Fruit fly (Drosophila melanogaster) whole organism, wandering third instar larva: ENCODE measurements around the gene CG12017.
A peak's percentile ranks its signal among the peaks of the same experiment; 100 is the strongest.

ENCODE experiments used
- Abd-B ChIP-seq: fragments of >200 bp; optimal IDR thresholded peaks from 2 replicates; lab custom pipeline; 2017; ENCODE audit warnings: missing biosample characterization, missing genetic modification characterization
- CG32264 ChIP-seq: fragments of 200-800 bp; sonication (Bioruptor generic); optimal IDR thresholded peaks from 2 replicates; lab custom pipeline; 2016; ENCODE audit warnings: missing biosample characterization, missing genetic modification characterization
- CG9705 ChIP-seq: fragments of 200-800 bp; sonication (Bioruptor generic); optimal IDR thresholded peaks from 2 replicates; lab custom pipeline; 2018; ENCODE audit warnings: missing biosample characterization, mild to moderate bottlenecking, missing genetic modification characterization
- CrebA ChIP-seq: fragments of 200-800 bp; sonication (Bioruptor generic); optimal IDR thresholded peaks from 2 replicates; lab custom pipeline; 2016; ENCODE audit warnings: missing biosample characterization, mild to moderate bottlenecking, missing genetic modification characterization, borderline replicate concordance
- Dfd ChIP-seq: fragments of >200 bp; optimal IDR thresholded peaks from 2 replicates; lab custom pipeline; 2017; ENCODE audit warnings: missing biosample characterization, missing genetic modification characterization
- Dif ChIP-seq: fragments of 200-275, 200-300 bp; sonication (Bioruptor generic); optimal IDR thresholded peaks from 2 replicates; lab custom pipeline; 2018; ENCODE audit warnings: missing biosample characterization, missing genetic modification characterization; ENCODE audit not compliant: partially characterized antibody
- GATAd ChIP-seq: sonication (Bioruptor generic); optimal IDR thresholded peaks from 2 replicates; lab custom pipeline; 2016; ENCODE audit warnings: missing biosample characterization, missing genetic modification characterization
- HLH106 ChIP-seq: fragments of 200-800 bp; optimal IDR thresholded peaks from 3 replicates; lab custom pipeline; 2019; ENCODE audit warnings: missing biosample characterization, mild to moderate bottlenecking, missing genetic modification characterization, moderate library complexity
- Hnf4 ChIP-seq: fragments of 200-800 bp; sonication (Bioruptor generic); optimal IDR thresholded peaks from 2 replicates; lab custom pipeline; 2016; ENCODE audit warnings: missing biosample characterization, mild to moderate bottlenecking, missing genetic modification characterization
- Hr78 ChIP-seq: fragments of >200 bp; optimal IDR thresholded peaks from 2 replicates; lab custom pipeline; 2017; ENCODE audit warnings: missing biosample characterization, missing genetic modification characterization
- Hr83 ChIP-seq: fragments of 200-300 bp; sonication (Bioruptor generic); optimal IDR thresholded peaks from 2 replicates; lab custom pipeline; 2016; ENCODE audit warnings: missing biosample characterization, mild to moderate bottlenecking, missing genetic modification characterization, moderate library complexity; ENCODE audit not compliant: poor library complexity, severe bottlenecking
- Jra ChIP-seq: sonication (Bioruptor generic); optimal IDR thresholded peaks from 2 replicates; lab custom pipeline; 2016; ENCODE audit warnings: missing biosample characterization, missing genetic modification characterization
- Mio ChIP-seq: sonication (Bioruptor generic); optimal IDR thresholded peaks from 2 replicates; lab custom pipeline; 2016; ENCODE audit warnings: missing biosample characterization, missing genetic modification characterization
- Myc ChIP-seq: fragments of >200 bp; optimal IDR thresholded peaks from 2 replicates; lab custom pipeline; 2017
- OdsH ChIP-seq: fragments of 200-800 bp; sonication (Bioruptor generic); optimal IDR thresholded peaks from 2 replicates; lab custom pipeline; 2016; ENCODE audit warnings: missing biosample characterization, mild to moderate bottlenecking, missing genetic modification characterization
- Rel ChIP-seq, 2 experiments: fragments of 200-800 bp; sonication (Bioruptor generic) in 1 of 2; optimal IDR thresholded peaks; 2 replicates in 1 of 2; 3 replicates in 1 of 2; lab custom pipeline; 2016 to 2019; ENCODE audit warnings: mild to moderate bottlenecking in 2 of 2, missing biosample characterization in 2 of 2, missing genetic modification characterization in 2 of 2, moderate library complexity in 1 of 2
- Sp1 ChIP-seq: fragments of 200-800 bp; sonication (Bioruptor generic); optimal IDR thresholded peaks from 3 replicates; lab custom pipeline; 2019; ENCODE audit warnings: missing biosample characterization, mild to moderate bottlenecking, missing genetic modification characterization, moderate library complexity
- Vsx2 ChIP-seq: fragments of 200-300, 225-300 bp; sonication (Bioruptor generic); optimal IDR thresholded peaks from 2 replicates; lab custom pipeline; 2018; ENCODE audit warnings: missing biosample characterization, missing genetic modification characterization; ENCODE audit not compliant: partially characterized antibody
- br ChIP-seq: fragments of 200-800 bp; sonication (Bioruptor generic); optimal IDR thresholded peaks from 2 replicates; lab custom pipeline; 2016; ENCODE audit warnings: missing biosample characterization, missing genetic modification characterization
- brk ChIP-seq: fragments of 200-800 bp; sonication (Bioruptor generic); optimal IDR thresholded peaks from 2 replicates; lab custom pipeline; 2016; ENCODE audit warnings: missing biosample characterization, mild to moderate bottlenecking, missing genetic modification characterization
- dl ChIP-seq, 2 experiments: fragments of 175-275, 200-275 bp in 1 of 2; fragments of 200-275 bp in 1 of 2; sonication (Bioruptor generic); optimal IDR thresholded peaks; lab custom pipeline; 2018; ENCODE audit warnings: mild to moderate bottlenecking in 2 of 2, missing biosample characterization in 2 of 2, missing genetic modification characterization in 2 of 2, moderate library complexity in 2 of 2; ENCODE audit not compliant: partially characterized antibody in 2 of 2, insufficient read depth in 1 of 2
- dmrt93B ChIP-seq: fragments of 200-800 bp; sonication (Bioruptor generic); optimal IDR thresholded peaks from 2 replicates; lab custom pipeline; 2018; ENCODE audit warnings: missing biosample characterization, mild to moderate bottlenecking, missing genetic modification characterization
- dsf ChIP-seq: sonication (Bioruptor generic); optimal IDR thresholded peaks from 2 replicates; lab custom pipeline; 2016; ENCODE audit warnings: missing biosample characterization, missing genetic modification characterization, borderline replicate concordance
- ey ChIP-seq: fragments of 200-800 bp; sonication (Bioruptor generic); optimal IDR thresholded peaks from 2 replicates; lab custom pipeline; 2016; ENCODE audit warnings: missing biosample characterization, missing genetic modification characterization
- foxo ChIP-seq, 2 experiments: fragments of 200-800 bp; sonication (Bioruptor generic); optimal IDR thresholded peaks; 2 replicates in 1 of 2; 3 replicates in 1 of 2; lab custom pipeline; 2016 to 2017; ENCODE audit warnings: missing biosample characterization in 2 of 2, missing genetic modification characterization in 2 of 2
- fru ChIP-seq: fragments of 200-800 bp; sonication (Bioruptor generic); optimal IDR thresholded peaks from 3 replicates; lab custom pipeline; 2016; ENCODE audit warnings: missing biosample characterization, mild to moderate bottlenecking, missing genetic modification characterization
- h ChIP-seq: fragments of 200-800 bp; sonication (Bioruptor generic); optimal IDR thresholded peaks from 3 replicates; lab custom pipeline; 2016; ENCODE audit warnings: missing biosample characterization, mild to moderate bottlenecking, missing genetic modification characterization
- jim ChIP-seq: fragments of 175-275, 200-325 bp; sonication (Bioruptor generic); optimal IDR thresholded peaks from 2 replicates; lab custom pipeline; 2016; ENCODE audit warnings: missing biosample characterization, mild to moderate bottlenecking, missing genetic modification characterization
- lola ChIP-seq: fragments of >200 bp; optimal IDR thresholded peaks from 2 replicates; lab custom pipeline; 2017; ENCODE audit warnings: missing biosample characterization, missing genetic modification characterization
- pan ChIP-seq: fragments of >200 bp; optimal IDR thresholded peaks from 2 replicates; lab custom pipeline; 2017
- psq ChIP-seq: fragments of 200-800 bp; sonication (Bioruptor generic); optimal IDR thresholded peaks from 3 replicates; lab custom pipeline; 2017; ENCODE audit warnings: missing biosample characterization, mild to moderate bottlenecking, missing genetic modification characterization, moderate library complexity
- rgr ChIP-seq: fragments of 200-800 bp; sonication (Bioruptor generic); optimal IDR thresholded peaks from 3 replicates; lab custom pipeline; 2016; ENCODE audit warnings: missing biosample characterization, mild to moderate bottlenecking, missing genetic modification characterization
- sage ChIP-seq: fragments of 200-800 bp; sonication (Bioruptor generic); optimal IDR thresholded peaks from 2 replicates; lab custom pipeline; 2016; ENCODE audit warnings: missing biosample characterization, mild to moderate bottlenecking, missing genetic modification characterization
- sv ChIP-seq: fragments of 200-800 bp; sonication (Bioruptor generic); optimal IDR thresholded peaks from 3 replicates; lab custom pipeline; 2016; ENCODE audit warnings: missing biosample characterization, missing genetic modification characterization
- tai ChIP-seq: sonication (Bioruptor generic); optimal IDR thresholded peaks from 2 replicates; lab custom pipeline; 2016; ENCODE audit warnings: missing biosample characterization, missing genetic modification characterization
- usp ChIP-seq: fragments of >200 bp; optimal IDR thresholded peaks from 2 replicates; lab custom pipeline; 2017; ENCODE audit warnings: missing biosample characterization, missing genetic modification characterization
- woc ChIP-seq: sonication (Bioruptor generic); optimal IDR thresholded peaks from 2 replicates; lab custom pipeline; 2016; ENCODE audit warnings: missing biosample characterization, mild to moderate bottlenecking, missing genetic modification characterization

The CG12017 gene

DNA sequence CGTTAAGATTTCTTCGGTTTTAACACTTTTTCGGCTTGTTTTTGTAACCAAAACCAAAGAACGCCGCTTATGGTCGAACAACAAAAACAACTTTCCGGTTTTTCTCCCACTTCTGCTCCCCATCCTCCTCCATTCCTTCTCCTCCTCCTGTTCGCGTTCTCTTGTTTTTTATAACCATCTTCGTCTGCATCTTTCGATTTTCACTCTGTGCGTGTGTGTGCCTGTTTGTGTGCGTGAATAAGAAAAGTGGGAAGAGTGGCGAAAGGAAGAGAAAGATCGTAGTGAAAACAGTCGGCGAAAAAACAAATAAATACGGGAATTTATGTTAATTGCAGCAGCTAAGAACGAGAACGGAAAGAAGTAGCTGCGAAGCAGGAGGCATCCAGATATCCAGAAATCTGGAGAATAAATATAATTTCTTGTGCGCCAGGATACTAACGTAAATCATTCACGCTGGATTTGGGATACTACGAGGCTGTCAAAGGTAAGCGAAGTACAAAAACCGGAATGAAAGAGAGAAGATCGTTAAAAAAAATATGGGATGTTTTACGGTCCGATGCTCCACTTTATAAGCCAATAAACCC lies 57.4 kb downstream of the CG12017 start:
- TF ChIP-seq Vsx2 (GFP tag; lab: Kevin White, UChicago) (peak; percentile 29), OdsH (no peak), psq (peak; percentile 99), CG32264 (GFP tag; lab: Kevin White, UChicago) (no peak)

DNA sequence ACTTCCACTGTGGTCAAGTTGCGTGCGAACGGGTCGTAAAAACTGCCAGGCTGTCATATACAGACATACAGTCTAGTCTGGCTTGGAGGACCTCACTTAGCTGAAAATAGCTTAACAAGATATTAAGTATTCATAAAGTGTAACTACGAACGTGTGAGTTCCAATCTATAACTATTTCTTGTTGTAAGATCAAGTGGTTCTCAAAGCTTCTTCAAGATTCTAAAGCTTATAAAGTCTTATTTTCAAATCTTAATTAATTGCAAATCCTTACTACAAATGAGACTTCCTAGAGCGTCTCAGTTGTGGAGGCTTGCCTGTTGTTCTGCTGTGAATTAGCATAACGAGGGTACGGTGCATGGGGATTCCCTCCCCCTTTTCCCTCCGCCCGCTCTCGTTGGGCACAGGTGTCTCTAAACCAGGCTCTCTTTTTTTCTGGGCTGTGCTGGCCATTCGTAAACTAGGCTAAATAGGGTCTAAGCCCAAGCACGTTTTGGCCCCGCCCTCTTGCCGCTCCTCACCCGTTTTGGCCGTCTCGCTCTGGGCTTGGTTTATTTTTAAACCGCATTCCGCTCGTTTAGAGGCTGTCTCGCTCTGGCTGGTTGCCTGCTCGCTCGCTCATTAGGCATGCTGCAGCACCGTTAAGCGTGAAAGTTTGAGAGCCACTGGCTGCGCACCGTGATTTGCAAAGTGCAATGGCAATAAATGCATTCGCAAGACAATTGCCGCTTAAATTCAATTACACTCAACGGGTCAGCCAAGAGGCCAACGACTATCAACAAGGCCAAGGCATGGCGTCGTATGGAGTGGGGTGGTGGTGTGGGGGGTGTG lies 58.2 kb downstream of the CG12017 start:
- TF ChIP-seq Hr83 (GFP tag; lab: Kevin White, UChicago) (no peak), OdsH (no peak), br (GFP tag; lab: Kevin White, UChicago) (no peak), sage (GFP tag; lab: Kevin White, UChicago) (no peak), Mio (GFP tag; lab: Kevin White, UChicago) (no peak), sv (GFP tag; lab: Kevin White, UChicago) (no peak), CG9705 (GFP tag; lab: Kevin White, UChicago) (no peak), h (GFP tag; lab: Kevin White, UChicago) (no peak), HLH106 (no peak), Myc (no peak), dmrt93B (GFP tag; lab: Kevin White, UChicago) (no peak), pan (lab: Kevin White, UChicago) (no peak), Rel (GFP tag; optimal IDR thresholded peaks at IDR 0.05; lab: Kevin White, UChicago) (no peak), Rel (tag; optimal IDR thresholded peaks at IDR 0.05; lab: Kevin White, UChicago) (no peak)

DNA sequence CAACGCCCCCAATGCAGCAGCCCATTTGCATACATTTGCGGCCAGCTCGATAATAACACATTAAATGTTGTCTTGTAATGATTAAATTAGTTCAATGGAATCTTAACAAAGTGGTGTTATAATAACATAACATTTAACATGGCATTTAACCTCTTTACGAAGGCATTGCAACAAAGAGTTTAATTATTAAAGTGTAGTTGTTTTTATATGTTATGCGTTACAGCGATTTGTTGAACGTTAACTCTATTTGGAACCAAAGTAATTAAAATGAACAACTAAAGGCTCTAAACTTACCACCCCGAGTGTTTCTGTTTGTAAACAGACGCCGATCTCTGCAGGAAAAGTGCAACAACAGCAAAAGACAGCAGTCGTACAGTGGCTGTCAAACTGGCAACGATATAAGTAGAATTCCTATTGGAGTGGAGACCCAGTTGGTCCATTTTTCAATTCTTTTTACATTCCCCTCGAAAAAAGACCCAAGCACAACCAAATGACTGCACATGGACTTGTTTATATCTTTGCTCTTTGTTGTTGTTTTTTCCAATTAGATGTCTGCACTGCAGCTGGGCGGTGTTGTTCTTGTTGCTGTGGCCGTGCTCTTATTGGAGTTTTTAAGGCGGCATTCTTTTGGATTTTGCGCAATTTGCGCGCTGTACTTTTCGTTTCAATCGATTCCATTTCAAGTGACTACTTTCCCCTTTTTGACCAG lies 59.0 kb downstream of the CG12017 start:
- TF ChIP-seq Mio (GFP tag; lab: Kevin White, UChicago) (no peak), jim (GFP tag; lab: Kevin White, UChicago) (no peak)

DNA sequence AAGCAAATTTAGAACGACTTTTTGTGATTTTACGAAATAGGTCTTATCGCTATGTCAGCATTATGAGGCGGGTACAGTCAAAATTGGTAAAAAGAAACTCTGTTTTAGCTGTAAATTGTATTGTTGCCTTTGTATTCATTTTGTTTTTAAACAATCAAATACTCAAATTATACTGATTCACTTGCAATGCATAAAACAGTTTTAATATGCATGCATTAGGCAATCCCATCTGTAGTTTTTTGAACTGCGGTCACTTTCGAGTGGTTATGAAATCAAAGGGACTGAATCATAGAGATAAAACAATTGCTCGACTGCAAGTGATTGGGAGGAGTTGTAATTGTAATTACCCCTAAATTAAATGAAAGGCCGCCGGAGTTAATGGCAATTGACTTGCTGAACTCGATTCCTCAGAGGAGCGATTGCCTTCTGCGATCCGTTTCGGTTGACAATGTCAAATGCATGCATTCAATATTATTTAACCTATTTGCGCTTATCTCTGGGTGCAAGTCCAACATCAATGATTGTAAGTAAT lies 59.7 kb downstream of the CG12017 start:
- TF ChIP-seq CrebA (GFP tag; lab: Kevin White, UChicago), result no peak
- peak; percentile 58 for TF ChIP-seq rgr (GFP tag; lab: Kevin White, UChicago)
- peak; percentile 10 for TF ChIP-seq Hnf4 (GFP tag; lab: Kevin White, UChicago)
- no peak for TF ChIP-seq Hr78
- no peak for TF ChIP-seq jim (GFP tag; lab: Kevin White, UChicago)
- no peak for TF ChIP-seq CG32264 (GFP tag; lab: Kevin White, UChicago)
- no peak for TF ChIP-seq woc (GFP tag; lab: Kevin White, UChicago)
- no peak for TF ChIP-seq Hr83 (GFP tag; lab: Kevin White, UChicago)
- TF ChIP-seq dsf (GFP tag; lab: Kevin White, UChicago), result no peak
- no peak for TF ChIP-seq Dif (GFP tag; lab: Kevin White, UChicago)
- TF ChIP-seq Myc, result no peak
- TF ChIP-seq Rel (GFP tag; optimal IDR thresholded peaks at IDR 0.05; lab: Kevin White, UChicago), result no peak
- TF ChIP-seq Rel (tag; optimal IDR thresholded peaks at IDR 0.05; lab: Kevin White, UChicago), result no peak
- peak; percentile 58 for TF ChIP-seq ey (GFP tag; lab: Kevin White, UChicago)
- TF ChIP-seq Jra, result no peak
- no peak for TF ChIP-seq sv (GFP tag; lab: Kevin White, UChicago)
- peak; percentile 35 for TF ChIP-seq HLH106
- peak; percentile 6 for TF ChIP-seq br (GFP tag; lab: Kevin White, UChicago)
- no peak for TF ChIP-seq tai (GFP tag; lab: Kevin White, UChicago)
- TF ChIP-seq psq, result peak; percentile 13
- no peak for TF ChIP-seq h (GFP tag; lab: Kevin White, UChicago)
- peak; percentile 44 for TF ChIP-seq fru (GFP tag; lab: Kevin White, UChicago)
- peak; percentile 14 for TF ChIP-seq OdsH
- TF ChIP-seq foxo (GFP tag; optimal IDR thresholded peaks at IDR 0.05; lab: Kevin White, UChicago), result peak in 1 of 2 experiments; percentile 18
- TF ChIP-seq lola (GFP tag; lab: Kevin White, UChicago), result no peak
- TF ChIP-seq Mio (GFP tag; lab: Kevin White, UChicago), result no peak
- TF ChIP-seq dl (GFP tag; optimal IDR thresholded peaks at IDR 0.05; lab: Kevin White, UChicago; ENCODE audit: insufficient read depth in 1 of 2, partially characterized antibody in 2 of 2), result no peak
- TF ChIP-seq brk (GFP tag; lab: Kevin White, UChicago), result no peak
- no peak for TF ChIP-seq CG9705 (GFP tag; lab: Kevin White, UChicago)
- no peak for TF ChIP-seq pan (lab: Kevin White, UChicago)
- no peak for TF ChIP-seq sage (GFP tag; lab: Kevin White, UChicago)
- TF ChIP-seq Vsx2 (GFP tag; lab: Kevin White, UChicago), result no peak
- TF ChIP-seq Dfd (GFP tag; lab: Kevin White, UChicago), result no peak
- TF ChIP-seq dmrt93B (GFP tag; lab: Kevin White, UChicago), result no peak
- no peak for TF ChIP-seq usp (GFP tag; lab: Kevin White, UChicago)
- TF ChIP-seq GATAd (GFP tag; lab: Kevin White, UChicago), result no peak
- TF ChIP-seq Sp1 (GFP tag; lab: Kevin White, UChicago), result peak; percentile 26
- TF ChIP-seq Abd-B (GFP tag; lab: Kevin White, UChicago), result no peak
